Fruit fly (Drosophila melanogaster): ENCODE results near the gene CG7218.

The CG7218 gene

DNA sequence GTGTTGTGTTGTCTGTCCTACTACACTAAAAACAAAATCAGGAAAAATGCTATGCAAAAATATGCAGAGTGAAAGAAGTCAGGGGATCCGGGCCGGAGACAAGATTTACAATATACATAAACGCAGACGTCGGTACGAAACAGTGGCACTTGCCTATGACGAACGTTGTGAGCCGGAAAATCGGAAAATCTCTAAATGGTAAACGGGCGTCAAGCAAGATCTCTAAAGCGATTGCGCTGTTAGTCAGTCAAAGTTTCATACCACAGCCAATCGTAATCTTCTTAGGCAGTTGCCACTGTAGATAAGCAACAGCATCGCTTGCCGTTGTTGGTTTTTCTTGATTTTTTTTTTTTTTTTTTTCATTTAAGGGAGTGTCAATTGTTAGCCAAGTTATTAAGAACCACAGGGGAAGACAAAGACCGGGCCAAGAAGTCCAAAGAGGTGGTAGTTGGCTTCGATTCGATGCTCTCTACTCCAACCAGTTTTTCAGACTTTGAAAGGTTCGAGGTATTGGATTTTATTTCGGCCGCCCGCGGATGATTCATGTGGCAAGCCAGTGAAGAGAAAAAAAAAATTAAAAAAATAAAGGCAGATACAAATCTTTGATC is 39.1 kb downstream of the CG7218 start (continued):
- TF ChIP-seq CG17612 (GFP tag; IDR thresholded peaks at IDR 0.05), result peak; percentile 73; the same call in 1 of the 2 replicates
- TF ChIP-seq ac (GFP tag; optimal IDR thresholded peaks at IDR 0.05), result peak; percentile 62
- TF ChIP-seq CG15073 (GFP tag; optimal IDR thresholded peaks at IDR 0.05), result peak; percentile 24
- TF ChIP-seq CG33557 (GFP tag; optimal IDR thresholded peaks at IDR 0.05), result peak; percentile 55
- no peak for TF ChIP-seq B-H2 (GFP tag; optimal IDR thresholded peaks at IDR 0.05)
- peak; percentile 80 for TF ChIP-seq Chrac-16 (GFP tag; optimal IDR thresholded peaks at IDR 0.05)
- peak; percentile 80 for TF ChIP-seq cas (GFP tag; IDR thresholded peaks at IDR 0.05)
- peak; percentile 10 for TF ChIP-seq abd-A (tag; optimal IDR thresholded peaks at IDR 0.05)
- TF ChIP-seq bsh (GFP tag; optimal IDR thresholded peaks at IDR 0.05), result peak; percentile 56 to 76
- TF ChIP-seq zfh2 (GFP tag; optimal IDR thresholded peaks at IDR 0.05), result peak; percentile 84
- peak; percentile 15 for TF ChIP-seq CG4707 (GFP tag; optimal IDR thresholded peaks at IDR 0.05)
- TF ChIP-seq Eip74EF (GFP tag; optimal IDR thresholded peaks at IDR 0.05), result no peak
- no peak for TF ChIP-seq cg (GFP tag; optimal IDR thresholded peaks at IDR 0.05)
- TF ChIP-seq MTF-1 (GFP tag; optimal IDR thresholded peaks at IDR 0.05; ENCODE audit: borderline replicate concordance), result peak; percentile 2
- no peak; the same call in 1 of the 2 replicates for TF ChIP-seq Poxn (GFP tag; IDR thresholded peaks at IDR 0.05)
- TF ChIP-seq bab2 (GFP tag; optimal IDR thresholded peaks at IDR 0.05), result peak; percentile 72
- TF ChIP-seq YL-1 (GFP tag; optimal IDR thresholded peaks at IDR 0.05), result no peak
- peak; percentile 57 for TF ChIP-seq CG8388 (GFP tag; optimal IDR thresholded peaks at IDR 0.05)
- TF ChIP-seq CG9876 (GFP tag; optimal IDR thresholded peaks at IDR 0.05), result peak; percentile 52
- TF ChIP-seq D19A (tag; optimal IDR thresholded peaks at IDR 0.05), result peak; percentile 26
- TF ChIP-seq Hr51 (GFP tag; optimal IDR thresholded peaks at IDR 0.05), result peak; percentile 62 to 63
- peak; percentile 76 for TF ChIP-seq CG32767 (GFP tag; IDR thresholded peaks at IDR 0.05)
- no peak for TF ChIP-seq run (tag; optimal IDR thresholded peaks at IDR 0.05)
- TF ChIP-seq onecut (GFP tag; IDR thresholded peaks at IDR 0.05), result peak; percentile 81
- TF ChIP-seq HLHmδ (GFP tag; optimal IDR thresholded peaks at IDR 0.05), result no peak
- no peak for TF ChIP-seq CG2116 (GFP tag; optimal IDR thresholded peaks at IDR 0.05)
- TF ChIP-seq corto (GFP tag; optimal IDR thresholded peaks at IDR 0.05), result peak; percentile 4
- TF ChIP-seq cato (GFP tag; optimal IDR thresholded peaks at IDR 0.05; ENCODE audit: borderline replicate concordance), result peak; percentile 42
- TF ChIP-seq CG42726 (GFP tag; IDR thresholded peaks at IDR 0.05; ENCODE audit: partially characterized antibody), result no peak
- TF ChIP-seq CG30431 (GFP tag; optimal IDR thresholded peaks at IDR 0.05), result peak; percentile 70
- TF ChIP-seq Tbp (GFP tag; optimal IDR thresholded peaks at IDR 0.05), result no peak
- no peak for TF ChIP-seq CG6791 (GFP tag; IDR thresholded peaks at IDR 0.05; ENCODE audit: partially characterized antibody)
- no peak for TF ChIP-seq pzg (GFP tag; optimal IDR thresholded peaks at IDR 0.05)
- TF ChIP-seq zf30C (GFP tag; optimal IDR thresholded peaks at IDR 0.05), result no peak
- peak; percentile 95 for TF ChIP-seq dysf (GFP tag; IDR thresholded peaks at IDR 0.05)
- peak; percentile 88; the same call in 1 of the 2 replicates for TF ChIP-seq Gsc (GFP tag; IDR thresholded peaks at IDR 0.05)
- TF ChIP-seq exex (tag; optimal IDR thresholded peaks at IDR 0.05), result no peak
- peak; percentile 86 for TF ChIP-seq Taf1 (GFP tag; IDR thresholded peaks at IDR 0.05)
- TF ChIP-seq gcm2 (GFP tag; optimal IDR thresholded peaks at IDR 0.05), result peak; percentile 37
- TF ChIP-seq phol (tag; optimal IDR thresholded peaks at IDR 0.05), result peak; percentile 77
- peak; percentile 34 for TF ChIP-seq CG17568 (GFP tag; optimal IDR thresholded peaks at IDR 0.05)
- TF ChIP-seq Dip3 (GFP tag; optimal IDR thresholded peaks at IDR 0.05), result peak; percentile 78
- TF ChIP-seq pfk (GFP tag; optimal IDR thresholded peaks at IDR 0.05), result no peak
- no peak for TF ChIP-seq Asciz (GFP tag; optimal IDR thresholded peaks at IDR 0.05)
- no peak for TF ChIP-seq CrebB (tag; optimal IDR thresholded peaks at IDR 0.05)
- TF ChIP-seq CG11398 (GFP tag; optimal IDR thresholded peaks at IDR 0.05), result peak; percentile 62
- TF ChIP-seq NC2β (GFP tag; optimal IDR thresholded peaks at IDR 0.05), result peak; percentile 65
- peak; percentile 96 for TF ChIP-seq Rfx (GFP tag; IDR thresholded peaks at IDR 0.05)
- TF ChIP-seq luna (GFP tag; optimal IDR thresholded peaks at IDR 0.05), result no peak

Measured in whole organism, embryonic.